Worm (Caenorhabditis elegans) whole organism, midembryonic: Measurements from ENCODE around the gene F14D2.8.

Experiments used
- flt-1 ChIP-seq: fragments of 200-800 bp; sonication (Bioruptor generic); IDR thresholded peaks from 2 replicates; pipeline ENCODE4 v1.3.6; 2022; ENCODE audit warnings: missing genetic modification characterization, missing compliant biosample characterization
- ref-1 ChIP-seq: fragments of 200-800 bp; sonication (Bioruptor generic); conservative IDR thresholded peaks from 2 replicates; pipeline ENCODE4 v1.3.6; 2022; ENCODE audit warnings: missing genetic modification reagents, missing genetic modification characterization, missing compliant biosample characterization
- ztf-29 ChIP-seq: fragments of 200-800 bp; sonication (Bioruptor generic); IDR thresholded peaks from 2 replicates; pipeline ENCODE4 v1.3.6; 2022; ENCODE audit warnings: missing genetic modification reagents, missing genetic modification characterization, missing compliant biosample characterization

DNA sequence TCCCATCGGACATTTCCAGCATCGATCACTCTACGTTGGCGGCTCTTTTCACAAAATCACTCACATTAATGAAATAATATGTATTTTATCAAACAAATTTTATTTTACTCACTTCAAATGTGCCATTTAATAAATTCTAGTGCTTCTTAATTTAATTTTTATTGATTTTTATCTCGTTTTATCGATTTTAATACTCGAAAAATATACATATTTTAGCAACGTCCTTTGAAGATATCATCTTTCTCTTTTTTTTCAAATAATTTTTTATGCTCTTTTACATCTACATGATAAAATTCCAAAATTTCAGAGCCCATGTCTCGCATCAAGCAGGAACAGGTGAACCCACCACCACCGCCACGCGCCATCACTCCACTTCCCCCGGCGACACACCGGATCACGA, 9.2 kb upstream of the F14D2.8 start, which contains the start of the genes lido-14 and bath-27:
- TF ChIP-seq ztf-29 (GFP tag; lab: Robert Waterston, UW): no peak
- TF ChIP-seq ref-1 (GFP tag; lab: Robert Waterston, UW): no peak
- TF ChIP-seq flt-1 (GFP tag; lab: Robert Waterston, UW): no peak
